Comparison of ENCODE assay signal across 1 worm cellular context in genomic region chrX:16872446-16872962, ce11.
TF ChIP-seq lines count a peak whose summit lies in the region.

TSS of gene T20F7.1 (plus strand) at chrX:16872912.

TF ChIP-seq in whole organism, L1 larva, 84 proteins besides CTCF, POLR2A, EP300 and RAD21 (continued from another document):
- TF ChIP-seq efl-1 (optimal IDR thresholded peaks at IDR 0.05; lab: Kevin White, UChicago) = peak; percentile 50 to 61
- TF ChIP-seq efl-1 (GFP tag; optimal IDR thresholded peaks at IDR 0.05 in 1 of 2; lab: Kevin White, UChicago) = peak; percentile 30 to 94
- peak in 1 of 2 experiments; percentile 70 for TF ChIP-seq mdl-1 (tag; optimal IDR thresholded peaks at IDR 0.05; lab: Kevin White, UChicago)
- no peak for TF ChIP-seq ceh-63 (GFP tag; optimal IDR thresholded peaks at IDR 0.05; lab: Kevin White, UChicago)
- TF ChIP-seq rnt-1 (tag; optimal IDR thresholded peaks at IDR 0.05; lab: Kevin White, UChicago) = peak; percentile 78
- TF ChIP-seq mef-2 (tag; optimal IDR thresholded peaks at IDR 0.05; lab: Kevin White, UChicago) = no peak
- no peak for TF ChIP-seq nhr-76 (tag; optimal IDR thresholded peaks at IDR 0.05; lab: Kevin White, UChicago)
- TF ChIP-seq lir-3 (tag; optimal IDR thresholded peaks at IDR 0.05; lab: Kevin White, UChicago; ENCODE audit: poor library complexity) = no peak
- TF ChIP-seq Y116A8C.19 (tag; optimal IDR thresholded peaks at IDR 0.05; lab: Kevin White, UChicago; ENCODE audit: borderline replicate concordance) = no peak
- TF ChIP-seq vab-15 (tag; optimal IDR thresholded peaks at IDR 0.05; lab: Kevin White, UChicago) = no peak
- no peak for TF ChIP-seq nhr-237 (tag; optimal IDR thresholded peaks at IDR 0.05; lab: Kevin White, UChicago)
- TF ChIP-seq skn-1 (tag; optimal IDR thresholded peaks at IDR 0.05; lab: Kevin White, UChicago) = no peak
- peak; percentile 19 for TF ChIP-seq snpc-4 (tag; optimal IDR thresholded peaks at IDR 0.05; lab: Kevin White, UChicago)
- no peak for TF ChIP-seq sptf-1 (tag; optimal IDR thresholded peaks at IDR 0.05; lab: Kevin White, UChicago)
- peak; percentile 81 for TF ChIP-seq nhr-47 (tag; optimal IDR thresholded peaks at IDR 0.05; lab: Kevin White, UChicago)
- TF ChIP-seq C34B4.2 (tag; optimal IDR thresholded peaks at IDR 0.05; lab: Kevin White, UChicago) = no peak
- peak; percentile 16 for TF ChIP-seq lin-39 (tag; optimal IDR thresholded peaks at IDR 0.05; lab: Kevin White, UChicago)
- no peak for TF ChIP-seq ama-1 (optimal IDR thresholded peaks at IDR 0.05; lab: Kevin White, UChicago)
- no peak for TF ChIP-seq F16B12.6 (tag; optimal IDR thresholded peaks at IDR 0.05; lab: Kevin White, UChicago)
- TF ChIP-seq grh-1 (GFP tag; IDR thresholded peaks at IDR 0.05; lab: Robert Waterston, UW) = no peak
- no peak for TF ChIP-seq C04F5.9 (tag; optimal IDR thresholded peaks at IDR 0.05; lab: Kevin White, UChicago)
- peak; percentile 90 for TF ChIP-seq nhr-71 (tag; optimal IDR thresholded peaks at IDR 0.05; lab: Kevin White, UChicago)
- TF ChIP-seq unc-86 (tag; optimal IDR thresholded peaks at IDR 0.05; lab: Kevin White, UChicago) = peak; percentile 56
